Worm (Caenorhabditis elegans): ENCODE measurements around the gene let-754.

Gene let-754

ce11 chrIII:7981233-7981632 is 28.1 kb upstream of the let-754 start:
- TF ChIP-seq pqm-1 (tag; optimal IDR thresholded peaks at IDR 0.05): no peak
- TF ChIP-seq blmp-1 (tag; optimal IDR thresholded peaks at IDR 0.05): no peak
- TF ChIP-seq isw-1 (GFP tag; IDR thresholded peaks at IDR 0.05): no peak
- TF ChIP-seq nhr-71 (tag; optimal IDR thresholded peaks at IDR 0.05): no peak
- TF ChIP-seq hlh-17 (GFP tag; optimal IDR thresholded peaks at IDR 0.05; ENCODE audit: borderline replicate concordance): no peak
- no peak for TF ChIP-seq efl-1 (optimal IDR thresholded peaks at IDR 0.05)
- TF ChIP-seq efl-1 (GFP tag; optimal IDR thresholded peaks at IDR 0.05 in 1 of 2): no peak
- TF ChIP-seq vab-15 (tag; optimal IDR thresholded peaks at IDR 0.05): no peak
- no peak for TF ChIP-seq lin-15B (tag; optimal IDR thresholded peaks at IDR 0.05)
- no peak for TF ChIP-seq nhr-90 (tag; optimal IDR thresholded peaks at IDR 0.05; ENCODE audit: poor library complexity)
- no peak for TF ChIP-seq fkh-10 (GFP tag; optimal IDR thresholded peaks at IDR 0.05)
- TF ChIP-seq hlh-4 (tag; optimal IDR thresholded peaks at IDR 0.05): no peak
- no peak for TF ChIP-seq egl-27 (tag; optimal IDR thresholded peaks at IDR 0.05)

ce11 chrIII:7979659-7980058 is 26.6 kb upstream of the let-754 start, which contains the start of gene clp-1:
clp-1 (plus strand) TSS chrIII:7979959.
- TF ChIP-seq nhr-85 (tag) (peak; percentile 11), lin-14 (GFP tag; optimal IDR thresholded peaks at IDR 0.05) (peak; percentile 44), xbp-1 (tag; optimal IDR thresholded peaks at IDR 0.05) (no peak)

- TF ChIP-seq sox-4 (tag; optimal IDR thresholded peaks at IDR 0.05) (no peak), zip-4 (GFP tag; optimal IDR thresholded peaks at IDR 0.05) (no peak), ceh-82 (tag; optimal IDR thresholded peaks at IDR 0.05) (peak; percentile 2 to 31 (median 5)), lin-13 (GFP tag; optimal IDR thresholded peaks at IDR 0.05) (peak; percentile 33), fkh-10 (GFP tag; optimal IDR thresholded peaks at IDR 0.05) (no peak), unc-62 (GFP tag; optimal IDR thresholded peaks at IDR 0.05) (no peak), aha-1 (tag; optimal IDR thresholded peaks at IDR 0.05) (no peak), efl-1 (optimal IDR thresholded peaks at IDR 0.05) (peak; percentile 68 to 79), efl-1 (GFP tag; optimal IDR thresholded peaks at IDR 0.05 in 1 of 2) (peak; percentile 46 to 92), hpl-2 (GFP tag; optimal IDR thresholded peaks at IDR 0.05) (no peak), mab-9 (GFP tag; IDR thresholded peaks at IDR 0.05) (no peak), isw-1 (GFP tag; IDR thresholded peaks at IDR 0.05) (no peak), nhr-28 (tag; optimal IDR thresholded peaks at IDR 0.05) (no peak), tlp-1 (tag; optimal IDR thresholded peaks at IDR 0.05) (no peak), irx-1 (tag; optimal IDR thresholded peaks at IDR 0.05) (peak; percentile 56), lin-14 (GFP tag; optimal IDR thresholded peaks at IDR 0.05) (peak; percentile 86), zag-1 (tag; optimal IDR thresholded peaks at IDR 0.05) (no peak), ets-5 (GFP tag; IDR thresholded peaks at IDR 0.05) (no peak), ceh-63 (GFP tag; optimal IDR thresholded peaks at IDR 0.05) (no peak), dsc-1 (tag; optimal IDR thresholded peaks at IDR 0.05) (peak; percentile 31), snpc-4 (tag; optimal IDR thresholded peaks at IDR 0.05) (peak; percentile 3), lin-35 (GFP tag; optimal IDR thresholded peaks at IDR 0.05) (peak; percentile 38 to 68), nhr-85 (tag) (peak; percentile 90), tbx-2 (tag; optimal IDR thresholded peaks at IDR 0.05) (peak; percentile 51), fos-1 (tag; optimal IDR thresholded peaks at IDR 0.05) (peak; percentile 50), nhr-90 (tag; optimal IDR thresholded peaks at IDR 0.05; ENCODE audit: poor library complexity) (peak; percentile 66), nhr-20 (tag; optimal IDR thresholded peaks at IDR 0.05) (peak; percentile 78), C16A3.4 (tag; optimal IDR thresholded peaks at IDR 0.05) (peak; percentile 45), elt-3 (tag; optimal IDR thresholded peaks at IDR 0.05) (peak in 1 of 6 experiments; percentile 57), nhr-19 (GFP tag; conservative IDR thresholded peaks at IDR 0.05) (peak; percentile 68), unc-30 (tag; optimal IDR thresholded peaks at IDR 0.05) (no peak), elt-2 (tag; optimal IDR thresholded peaks at IDR 0.05) (peak; percentile 5), skn-1 (tag; optimal IDR thresholded peaks at IDR 0.05) (peak; percentile 11), fkh-4 (tag; optimal IDR thresholded peaks at IDR 0.05; ENCODE audit: borderline replicate concordance) (no peak), ces-1 (GFP tag; optimal IDR thresholded peaks at IDR 0.05) (no peak), xbp-1 (tag; optimal IDR thresholded peaks at IDR 0.05) (peak; percentile 37), snu-23 (GFP tag; optimal IDR thresholded peaks at IDR 0.05) (peak; percentile 77), C34B4.2 (tag; optimal IDR thresholded peaks at IDR 0.05) (no peak), lsy-2 (tag; optimal IDR thresholded peaks at IDR 0.05) (peak; percentile 57 to 67), dpl-1 (GFP tag; optimal IDR thresholded peaks at IDR 0.05) (peak; percentile 20 to 46 (median 26)), hlh-17 (GFP tag; optimal IDR thresholded peaks at IDR 0.05; ENCODE audit: borderline replicate concordance) (no peak)
Observed at ce11 chrIII:7978723-7979122, 25.6 kb upstream of the let-754 start.
